Worm (Caenorhabditis elegans): ENCODE data around the gene nnt-1.

ce11 chrX:6115502-6115901 is 6.6 kb upstream of the nnt-1 start, which contains the start of gene C15H9.3:
- TF ChIP-seq fkh-10 (GFP tag; optimal IDR thresholded peaks at IDR 0.05) (no peak), nhr-77 (tag; optimal IDR thresholded peaks at IDR 0.05) (no peak), lsy-2 (tag; optimal IDR thresholded peaks at IDR 0.05) (no peak), unc-62 (GFP tag; optimal IDR thresholded peaks at IDR 0.05) (no peak), elt-3 (tag; optimal IDR thresholded peaks at IDR 0.05) (no peak), snpc-4 (tag; optimal IDR thresholded peaks at IDR 0.05) (no peak), nhr-90 (tag; optimal IDR thresholded peaks at IDR 0.05; ENCODE audit: poor library complexity) (no peak), jun-1 (tag; optimal IDR thresholded peaks at IDR 0.05) (no peak), ets-5 (GFP tag; IDR thresholded peaks at IDR 0.05) (no peak)
